Worm (Caenorhabditis elegans) whole organism, L1 larva: ENCODE results near the gene pnp-1.
A peak's percentile ranks its signal among the peaks of the same experiment; 100 is the strongest.

ENCODE experiments used
- C04F5.9 ChIP-seq: sonication (generic microtip); optimal IDR thresholded peaks from 2 replicates; lab custom pipeline; 2016; ENCODE audit warnings: missing genetic modification characterization, missing compliant biosample characterization
- C16A3.4 ChIP-seq: fragments of 150-350 bp; optimal IDR thresholded peaks from 2 replicates; lab custom pipeline; 2014; ENCODE audit warnings: missing biosample characterization, missing genetic modification characterization
- F16B12.6 ChIP-seq: fragments of 150-350 bp; optimal IDR thresholded peaks from 2 replicates; lab custom pipeline; 2014; ENCODE audit warnings: missing biosample characterization, missing genetic modification characterization
- aha-1 ChIP-seq: fragments of 150-350 bp; optimal IDR thresholded peaks from 2 replicates; lab custom pipeline; 2014; ENCODE audit warnings: missing biosample characterization, missing genetic modification characterization
- alr-1 ChIP-seq: fragments of 200-800 bp; sonication (Bioruptor generic); optimal IDR thresholded peaks from 2 replicates; lab custom pipeline; 2018; ENCODE audit warnings: borderline replicate concordance, mild to moderate bottlenecking, missing genetic modification characterization, missing compliant biosample characterization
- aly-2 ChIP-seq: fragments of 150-350 bp; optimal IDR thresholded peaks from 2 replicates; lab custom pipeline; 2014; ENCODE audit warnings: missing biosample characterization, missing genetic modification characterization
- blmp-1 ChIP-seq: fragments of 150-350 bp; optimal IDR thresholded peaks from 2 replicates; lab custom pipeline; 2014; ENCODE audit warnings: missing biosample characterization, missing genetic modification characterization
- ceh-8 ChIP-seq: fragments of 200-800 bp; sonication (Bioruptor generic); optimal IDR thresholded peaks from 2 replicates; lab custom pipeline; 2018; ENCODE audit warnings: mild to moderate bottlenecking, missing genetic modification characterization, moderate library complexity, missing compliant biosample characterization
- ceh-82 ChIP-seq, 3 experiments: fragments of 150-350 bp in 1 of 3; sonication (generic microtip) in 2 of 3; optimal IDR thresholded peaks; 2 replicates each; lab custom pipeline; 2014 to 2017; ENCODE audit warnings: missing biosample characterization in 3 of 3, missing genetic modification characterization in 3 of 3
- dpl-1 ChIP-seq, 3 experiments: fragments of 150-350 bp in 2 of 3; sonication (generic microtip) in 1 of 3; optimal IDR thresholded peaks; 2 replicates each; lab custom pipeline; 2014 to 2017; ENCODE audit warnings: missing biosample characterization in 3 of 3, missing genetic modification characterization in 3 of 3, missing genetic modification reagents in 3 of 3
- dsc-1 ChIP-seq: sonication (generic microtip); optimal IDR thresholded peaks from 2 replicates; lab custom pipeline; 2016; ENCODE audit warnings: mild to moderate bottlenecking, missing genetic modification characterization, missing compliant biosample characterization
- egl-13 ChIP-seq: sonication (generic microtip); optimal IDR thresholded peaks from 2 replicates; lab custom pipeline; 2016; ENCODE audit warnings: missing genotype, missing genetic modification reagents, missing genetic modification characterization, missing compliant biosample characterization
- egl-27 ChIP-seq, 2 experiments: fragments of 150-350 bp in 1 of 2; sonication (generic microtip); optimal IDR thresholded peaks; 3 replicates each; lab custom pipeline; 2017 to 2018; ENCODE audit warnings: missing biosample characterization in 2 of 2, missing genetic modification characterization in 2 of 2, missing genetic modification reagents in 2 of 2
- elt-3 ChIP-seq, 6 experiments: fragments of 150-350 bp in 1 of 6; sonication (generic microtip); optimal IDR thresholded peaks; 2 replicates each; lab custom pipeline; 2017 to 2018; ENCODE audit warnings: missing biosample characterization in 6 of 6, missing genetic modification characterization in 6 of 6, inconsistent platforms in 1 of 6
- fkh-10 ChIP-seq: sonication (generic microtip); optimal IDR thresholded peaks from 2 replicates; lab custom pipeline; 2017; ENCODE audit warnings: missing biosample characterization, missing genetic modification reagents, missing genetic modification characterization
- grh-1 ChIP-seq: fragments of 200-800 bp; sonication (Bioruptor generic); IDR thresholded peaks from 2 replicates; pipeline ENCODE4 v1.3.6; 2022; ENCODE audit warnings: missing genetic modification reagents, missing genetic modification characterization, missing compliant biosample characterization
- hlh-17 ChIP-seq: fragments of 200-800 bp; sonication (Bioruptor generic); optimal IDR thresholded peaks from 2 replicates; lab custom pipeline; 2018; ENCODE audit warnings: missing genetic modification characterization, mild to moderate bottlenecking, missing compliant biosample characterization, moderate library complexity, borderline replicate concordance
- isw-1 ChIP-seq: fragments of 200-800 bp; sonication (Bioruptor generic); IDR thresholded peaks from 2 replicates; pipeline ENCODE4 v1.3.6; 2022; ENCODE audit warnings: missing genetic modification characterization, missing compliant biosample characterization
- jun-1 ChIP-seq: fragments of 150-350 bp; optimal IDR thresholded peaks from 2 replicates; lab custom pipeline; 2014; ENCODE audit warnings: missing biosample characterization, missing genetic modification reagents, missing genetic modification characterization
- lin-13 ChIP-seq: fragments of 150-350 bp; optimal IDR thresholded peaks from 2 replicates; lab custom pipeline; 2014; ENCODE audit warnings: missing biosample characterization, missing genetic modification reagents, missing genetic modification characterization
- lin-14 ChIP-seq: fragments of 200-800 bp; sonication (Bioruptor generic); optimal IDR thresholded peaks from 2 replicates; lab custom pipeline; 2018; ENCODE audit warnings: mild to moderate bottlenecking, missing genetic modification characterization, moderate library complexity, missing compliant biosample characterization
- lin-35 ChIP-seq, 2 experiments: fragments of 150-350 bp; optimal IDR thresholded peaks; 2 replicates each; lab custom pipeline; 2014; ENCODE audit warnings: missing biosample characterization in 2 of 2, missing genetic modification characterization in 2 of 2, missing genetic modification reagents in 2 of 2
- mep-1 ChIP-seq: fragments of 150-350 bp; optimal IDR thresholded peaks from 2 replicates; lab custom pipeline; 2014; ENCODE audit warnings: missing biosample characterization, missing genetic modification characterization
- nhr-11 ChIP-seq: fragments of 150-350 bp; optimal IDR thresholded peaks from 2 replicates; lab custom pipeline; 2014; ENCODE audit warnings: missing biosample characterization, missing genetic modification characterization
- nhr-19 ChIP-seq: fragments of 200-800 bp; sonication (Bioruptor generic); conservative IDR thresholded peaks from 2 replicates; pipeline ENCODE4 v1.3.6; 2022; ENCODE audit warnings: missing genetic modification characterization, missing compliant biosample characterization
- nhr-237 ChIP-seq: fragments of 150-350 bp; optimal IDR thresholded peaks from 2 replicates; lab custom pipeline; 2014; ENCODE audit warnings: missing biosample characterization, missing genetic modification characterization
- nhr-28 ChIP-seq: fragments of 150-350 bp; optimal IDR thresholded peaks from 2 replicates; lab custom pipeline; 2014; ENCODE audit warnings: missing biosample characterization, missing genetic modification characterization
- nhr-71 ChIP-seq: sonication (generic microtip); optimal IDR thresholded peaks from 2 replicates; lab custom pipeline; 2016; ENCODE audit warnings: mild to moderate bottlenecking, missing genetic modification characterization, moderate library complexity, missing compliant biosample characterization
- nhr-77 ChIP-seq: fragments of 150-350 bp; optimal IDR thresholded peaks from 2 replicates; lab custom pipeline; 2014; ENCODE audit warnings: missing biosample characterization, missing genetic modification characterization
- nhr-85 ChIP-seq: sonication (generic microtip); peaks from one replicate; lab custom pipeline; 2016; ENCODE audit warnings: missing genetic modification characterization, inconsistent platforms, missing compliant biosample characterization
- nhr-90 ChIP-seq: sonication (generic microtip); optimal IDR thresholded peaks from 2 replicates; lab custom pipeline; 2016; ENCODE audit warnings: mild to moderate bottlenecking, missing genetic modification characterization, missing compliant biosample characterization; ENCODE audit not compliant: poor library complexity
- pax-3 ChIP-seq: fragments of 200-800 bp; sonication (Bioruptor generic); optimal IDR thresholded peaks from 2 replicates; lab custom pipeline; 2018; ENCODE audit warnings: mild to moderate bottlenecking, missing genetic modification characterization, moderate library complexity, missing compliant biosample characterization
- pqm-1 ChIP-seq: sonication (generic microtip); optimal IDR thresholded peaks from 3 replicates; lab custom pipeline; 2017; ENCODE audit warnings: missing biosample characterization, missing genetic modification characterization
- rnt-1 ChIP-seq: sonication (generic microtip); optimal IDR thresholded peaks from 2 replicates; lab custom pipeline; 2016; ENCODE audit warnings: mild to moderate bottlenecking, missing genetic modification characterization, moderate library complexity, missing compliant biosample characterization
- snu-23 ChIP-seq: sonication (generic microtip); optimal IDR thresholded peaks from 2 replicates; lab custom pipeline; 2016; ENCODE audit warnings: missing genetic modification characterization, missing compliant biosample characterization
- sptf-1 ChIP-seq: fragments of 150-350 bp; optimal IDR thresholded peaks from 2 replicates; lab custom pipeline; 2014; ENCODE audit warnings: missing biosample characterization, missing genetic modification characterization
- sup-37 ChIP-seq: fragments of 200-800 bp; sonication (Bioruptor generic); optimal IDR thresholded peaks from 2 replicates; lab custom pipeline; 2018; ENCODE audit warnings: mild to moderate bottlenecking, missing genetic modification characterization, missing compliant biosample characterization
- swsn-7 ChIP-seq: sonication (generic microtip); optimal IDR thresholded peaks from 2 replicates; lab custom pipeline; 2016; ENCODE audit warnings: missing genetic modification characterization, missing compliant biosample characterization
- tbx-2 ChIP-seq: sonication (generic microtip); optimal IDR thresholded peaks from 2 replicates; lab custom pipeline; 2016; ENCODE audit warnings: missing genetic modification characterization, missing compliant biosample characterization
- tlp-1 ChIP-seq: fragments of 150-350 bp; optimal IDR thresholded peaks from 2 replicates; lab custom pipeline; 2014; ENCODE audit warnings: missing biosample characterization, missing genetic modification characterization
- unc-130 ChIP-seq: fragments of 150-350 bp; optimal IDR thresholded peaks from 2 replicates; lab custom pipeline; 2017; ENCODE audit warnings: missing biosample characterization, missing genetic modification characterization, inconsistent platforms
- unc-30 ChIP-seq: sonication (generic microtip); optimal IDR thresholded peaks from 2 replicates; lab custom pipeline; 2017; ENCODE audit warnings: missing biosample characterization, missing genetic modification characterization
- unc-86 ChIP-seq: sonication (generic microtip); optimal IDR thresholded peaks from 2 replicates; lab custom pipeline; 2016; ENCODE audit warnings: missing genetic modification characterization, missing compliant biosample characterization
- unc-98 ChIP-seq: fragments of 200-800 bp; sonication (Bioruptor generic); IDR thresholded peaks from 2 replicates; pipeline ENCODE4 v1.3.6; 2022; ENCODE audit warnings: missing genetic modification characterization, missing compliant biosample characterization
- vab-15 ChIP-seq: sonication (generic microtip); optimal IDR thresholded peaks from 2 replicates; lab custom pipeline; 2017; ENCODE audit warnings: missing genotype, mild to moderate bottlenecking, missing genetic modification characterization, missing compliant biosample characterization
- zip-4 ChIP-seq: fragments of 200-800 bp; sonication (Bioruptor generic); optimal IDR thresholded peaks from 2 replicates; lab custom pipeline; 2018; ENCODE audit warnings: mild to moderate bottlenecking, missing genetic modification characterization, moderate library complexity, missing compliant biosample characterization
- ztf-11 ChIP-seq, 2 experiments: sonication (generic microtip); optimal IDR thresholded peaks; 2 replicates each; lab custom pipeline; 2016 to 2017; ENCODE audit warnings: missing genetic modification characterization in 2 of 2, missing biosample characterization in 1 of 2, missing compliant biosample characterization in 1 of 2

The pnp-1 gene

DNA sequence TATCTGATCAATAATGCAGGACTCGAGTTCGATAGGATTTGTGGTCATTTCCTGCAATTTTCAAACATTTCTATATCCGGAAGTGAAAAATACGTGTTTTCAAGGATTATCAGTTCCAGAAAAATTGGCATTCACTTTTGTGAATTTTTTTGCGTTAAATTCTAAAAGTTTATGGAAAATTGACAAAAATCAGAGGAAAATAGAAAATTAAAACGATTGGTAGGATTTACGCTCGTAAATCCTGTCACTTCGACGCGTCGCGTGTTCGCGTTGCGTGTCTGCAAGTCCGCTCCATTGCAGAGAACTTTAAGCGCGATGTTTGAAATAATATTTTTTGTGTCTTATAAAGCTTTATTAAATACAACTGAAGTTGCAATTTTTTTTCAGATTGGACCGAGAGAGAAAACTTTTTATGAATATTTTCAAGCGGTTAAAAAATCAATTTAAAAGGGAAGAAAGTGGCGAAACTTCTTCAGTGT, 42.7 kb downstream of the pnp-1 start, which contains the start of gene rcat-1 (continued):
- peak; percentile 84 for TF ChIP-seq rnt-1 (tag; lab: Kevin White, UChicago)
- peak; percentile 20 for TF ChIP-seq C04F5.9 (tag; lab: Kevin White, UChicago)
- TF ChIP-seq aha-1 = no peak
- no peak for TF ChIP-seq pqm-1
- peak; percentile 87 for TF ChIP-seq blmp-1 (tag; lab: Kevin White, UChicago)
- no peak for TF ChIP-seq alr-1 (tag; lab: Kevin White, UChicago)
- TF ChIP-seq aly-2 (tag; lab: Kevin White, UChicago) = peak; percentile 10
- TF ChIP-seq swsn-7 (tag; lab: Kevin White, UChicago) = peak; percentile 62
- TF ChIP-seq hlh-17 = no peak
- no peak for TF ChIP-seq sup-37 (GFP tag; lab: Kevin White, UChicago)
- no peak for TF ChIP-seq vab-15 (tag; lab: Kevin White, UChicago)
- no peak for TF ChIP-seq unc-98 (GFP tag; lab: Robert Waterston, UW)
- peak; percentile 55 for TF ChIP-seq nhr-90 (tag; lab: Kevin White, UChicago)
- peak; percentile 73 for TF ChIP-seq F16B12.6 (tag; lab: Kevin White, UChicago)
- TF ChIP-seq ztf-11 (tag; optimal IDR thresholded peaks at IDR 0.05; lab: Kevin White, UChicago) = no peak
- no peak for TF ChIP-seq nhr-28 (tag; lab: Kevin White, UChicago)
- no peak for TF ChIP-seq zip-4 (GFP tag; lab: Kevin White, UChicago)
- TF ChIP-seq egl-13 (tag; lab: Kevin White, UChicago) = no peak
- peak; percentile 97 to 99 for TF ChIP-seq lin-35 (GFP tag; optimal IDR thresholded peaks at IDR 0.05; lab: Kevin White, UChicago)
- no peak for TF ChIP-seq tlp-1 (tag; lab: Kevin White, UChicago)
- TF ChIP-seq mep-1 (tag; lab: Kevin White, UChicago) = peak; percentile 87
- TF ChIP-seq dsc-1 (tag; lab: Kevin White, UChicago) = peak; percentile 44
- peak; percentile 80 for TF ChIP-seq isw-1
- TF ChIP-seq nhr-19 (GFP tag; lab: Robert Waterston, UW) = peak; percentile 72
- peak; percentile 91 for TF ChIP-seq lin-13 (GFP tag; lab: Kevin White, UChicago)
- TF ChIP-seq unc-30 (tag; lab: Kevin White, UChicago) = no peak
- TF ChIP-seq nhr-237 (tag; lab: Kevin White, UChicago) = peak; percentile 81
- TF ChIP-seq sptf-1 = no peak

DNA sequence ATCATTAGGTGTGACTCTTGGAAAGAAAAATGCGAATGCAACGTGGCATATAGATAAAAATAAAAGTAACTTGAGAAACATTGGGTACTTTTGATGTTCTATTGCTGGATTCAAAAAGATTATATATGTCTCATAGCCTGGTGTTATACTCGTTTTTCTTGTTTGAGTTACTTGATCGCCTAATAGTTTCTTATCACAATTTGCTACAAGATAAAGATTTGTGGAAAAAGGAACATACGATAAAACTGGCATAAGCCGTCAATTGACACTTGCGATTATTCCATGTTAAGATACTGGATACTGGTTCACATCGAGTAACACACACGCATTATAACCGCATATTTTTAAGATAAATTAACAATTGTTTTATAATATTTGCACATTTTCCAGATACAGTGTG, 45.6 kb downstream of the pnp-1 start, which contains the start of gene grl-19:
Gene grl-19 (minus strand): TSS at position 101 of the 400 bp plus-strand sequence.
- TF ChIP-seq unc-130 (tag; lab: Kevin White, UChicago) (no peak), F16B12.6 (tag; lab: Kevin White, UChicago) (no peak), ceh-82 (tag; optimal IDR thresholded peaks at IDR 0.05; lab: Kevin White, UChicago) (no peak), pax-3 (no peak)

DNA sequence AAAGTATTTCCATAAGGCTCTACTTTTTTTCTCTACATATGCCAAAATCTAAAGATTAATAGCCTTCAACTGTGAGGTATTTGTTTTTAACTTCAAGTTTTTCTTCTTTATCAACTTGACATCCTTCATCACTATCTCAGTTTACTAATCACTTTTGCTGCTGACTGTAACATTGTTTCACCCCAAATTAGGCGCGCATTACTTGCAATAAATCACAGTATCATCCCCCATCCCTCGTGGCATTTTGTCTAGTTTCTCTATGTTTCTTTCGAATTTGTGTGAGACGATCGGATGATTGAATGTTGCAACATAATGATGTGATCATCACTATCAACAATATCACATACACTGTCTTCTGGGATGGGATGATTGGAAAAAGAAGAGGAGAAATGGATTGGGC, 50.6 kb downstream of the pnp-1 start:
- TF ChIP-seq lin-14 (GFP tag; lab: Kevin White, UChicago) (peak; percentile 67), blmp-1 (tag; lab: Kevin White, UChicago) (peak; percentile 89), lin-13 (GFP tag; lab: Kevin White, UChicago) (no peak), tbx-2 (tag; lab: Kevin White, UChicago) (peak; percentile 50), grh-1 (GFP tag; lab: Robert Waterston, UW) (peak; percentile 43; the same call in 1 of the 2 replicates), dpl-1 (GFP tag; optimal IDR thresholded peaks at IDR 0.05; lab: Kevin White, UChicago) (peak in 2 of 3 experiments; percentile 8 to 38), fkh-10 (GFP tag; lab: Kevin White, UChicago) (no peak), jun-1 (no peak), nhr-77 (tag; lab: Kevin White, UChicago) (no peak), nhr-90 (tag; lab: Kevin White, UChicago) (peak; percentile 67), lin-35 (GFP tag; optimal IDR thresholded peaks at IDR 0.05; lab: Kevin White, UChicago) (peak in 1 of 2 experiments; percentile 76), nhr-237 (tag; lab: Kevin White, UChicago) (no peak), nhr-11 (tag; lab: Kevin White, UChicago) (no peak), nhr-71 (tag; lab: Kevin White, UChicago) (peak; percentile 78), aha-1 (no peak), vab-15 (tag; lab: Kevin White, UChicago) (peak; percentile 64), rnt-1 (tag; lab: Kevin White, UChicago) (peak; percentile 1), tlp-1 (tag; lab: Kevin White, UChicago) (no peak), ceh-8 (GFP tag; lab: Kevin White, UChicago) (no peak), C16A3.4 (peak; percentile 32), unc-86 (tag; lab: Kevin White, UChicago) (no peak), nhr-85 (peak; percentile 94), snu-23 (peak; percentile 64), egl-27 (tag; optimal IDR thresholded peaks at IDR 0.05; lab: Kevin White, UChicago) (no peak), elt-3 (tag; optimal IDR thresholded peaks at IDR 0.05; lab: Kevin White, UChicago) (peak in 3 of 6 experiments; percentile 35 to 98 (median 92)), unc-130 (tag; lab: Kevin White, UChicago) (peak; percentile 32)
